Fruit fly (Drosophila melanogaster) whole organism, wandering third instar larva: ENCODE results near the gene CG7872.

Source experiments
- CG32264 ChIP-seq: fragments of 200-800 bp; sonication (Bioruptor generic); optimal IDR thresholded peaks from 2 replicates; lab custom pipeline; 2016; ENCODE audit warnings: missing biosample characterization, missing genetic modification characterization
- woc ChIP-seq: sonication (Bioruptor generic); optimal IDR thresholded peaks from 2 replicates; lab custom pipeline; 2016; ENCODE audit warnings: missing biosample characterization, mild to moderate bottlenecking, missing genetic modification characterization

- TF ChIP-seq woc (GFP tag; lab: Kevin White, UChicago) (no peak), CG32264 (GFP tag; lab: Kevin White, UChicago) (no peak)
These were observed 38.5 kb downstream of the CG7872 start for dm6 chrX:15616532-15616931.
